Fruit fly (Drosophila melanogaster): ENCODE measurements around the gene Tango6.
A peak's percentile ranks its signal among the peaks of the same experiment; 100 is the strongest.

Tango6 gene

dm6 chr2L:18951674-18952073 lies 17.2 kb upstream of the Tango6 start, which contains the start of gene Nedd8 (continued):
- no peak for TF ChIP-seq CG32772 (GFP tag; IDR thresholded peaks at IDR 0.05)
- no peak for TF ChIP-seq kni (GFP tag; optimal IDR thresholded peaks at IDR 0.05)
- peak; percentile 68 for TF ChIP-seq Myb (GFP tag; optimal IDR thresholded peaks at IDR 0.05)
- TF ChIP-seq CG34224 (GFP tag; IDR thresholded peaks at IDR 0.05; ENCODE audit: partially characterized antibody), result peak; percentile 84
- no peak for TF ChIP-seq CG30431 (GFP tag; optimal IDR thresholded peaks at IDR 0.05)
- TF ChIP-seq vfl (GFP tag; optimal IDR thresholded peaks at IDR 0.05), result no peak
- no peak for TF ChIP-seq sr (GFP tag; IDR thresholded peaks at IDR 0.05)
- no peak for TF ChIP-seq CG6272 (GFP tag; IDR thresholded peaks at IDR 0.05)
- no peak for TF ChIP-seq trh (GFP tag; optimal IDR thresholded peaks at IDR 0.05)
- TF ChIP-seq CG4404 (GFP tag; IDR thresholded peaks at IDR 0.05), result no peak
- no peak for TF ChIP-seq CG17568 (GFP tag; optimal IDR thresholded peaks at IDR 0.05)
- peak; percentile 81 for TF ChIP-seq zen2 (GFP tag; IDR thresholded peaks at IDR 0.05; ENCODE audit: partially characterized antibody)
- peak; percentile 71 for TF ChIP-seq CG10267 (tag; optimal IDR thresholded peaks at IDR 0.05)
- TF ChIP-seq CG1529 (GFP tag; optimal IDR thresholded peaks at IDR 0.05), result no peak
- no peak for TF ChIP-seq pho (GFP tag; optimal IDR thresholded peaks at IDR 0.05)
- TF ChIP-seq NfI (GFP tag; optimal IDR thresholded peaks at IDR 0.05), result no peak
- TF ChIP-seq luna (GFP tag; optimal IDR thresholded peaks at IDR 0.05), result no peak
- TF ChIP-seq CG8290 (GFP tag; optimal IDR thresholded peaks at IDR 0.05), result no peak
- peak in 1 of 2 experiments; percentile 45 for TF ChIP-seq CG8290 (tag; optimal IDR thresholded peaks at IDR 0.05)
- peak; percentile 48 for TF ChIP-seq trem (tag; optimal IDR thresholded peaks at IDR 0.05)
- TF ChIP-seq CG3281 (GFP tag; optimal IDR thresholded peaks at IDR 0.05), result no peak
- no peak for TF ChIP-seq CG18599 (GFP tag; optimal IDR thresholded peaks at IDR 0.05)
- TF ChIP-seq CG13424 (tag; optimal IDR thresholded peaks at IDR 0.05), result no peak
- no peak for TF ChIP-seq cas (GFP tag; IDR thresholded peaks at IDR 0.05)
- no peak for TF ChIP-seq CG11560 (tag; IDR thresholded peaks at IDR 0.05)
- TF ChIP-seq Dek (tag; optimal IDR thresholded peaks at IDR 0.05), result peak; percentile 5
- no peak for TF ChIP-seq lab (GFP tag; optimal IDR thresholded peaks at IDR 0.05)
- TF ChIP-seq CG18011 (GFP tag; optimal IDR thresholded peaks at IDR 0.05), result no peak
- no peak for TF ChIP-seq CG8281 (tag; optimal IDR thresholded peaks at IDR 0.05)
- TF ChIP-seq row (GFP tag; IDR thresholded peaks at IDR 0.05), result peak; percentile 42; the same call in 2 of the 3 replicates
- no peak for TF ChIP-seq bcd (GFP tag; optimal IDR thresholded peaks at IDR 0.05)
- no peak for TF ChIP-seq sob (GFP tag; IDR thresholded peaks at IDR 0.05)
- no peak for TF ChIP-seq da (GFP tag; optimal IDR thresholded peaks at IDR 0.05)
- TF ChIP-seq fd96Cb (tag; optimal IDR thresholded peaks at IDR 0.05), result no peak
- TF ChIP-seq repo (GFP tag; optimal IDR thresholded peaks at IDR 0.05), result no peak
- TF ChIP-seq CG8944 (GFP tag; optimal IDR thresholded peaks at IDR 0.05), result no peak
- TF ChIP-seq CG14441 (GFP tag; IDR thresholded peaks at IDR 0.05), result no peak
- no peak for TF ChIP-seq salm (tag; optimal IDR thresholded peaks at IDR 0.05)
- no peak for TF ChIP-seq Hmx (GFP tag; optimal IDR thresholded peaks at IDR 0.05)
- no peak for TF ChIP-seq CG12071 (GFP tag; optimal IDR thresholded peaks at IDR 0.05)
- TF ChIP-seq eve (GFP tag; optimal IDR thresholded peaks at IDR 0.05), result no peak
- no peak for TF ChIP-seq Oli (tag; optimal IDR thresholded peaks at IDR 0.05)
- TF ChIP-seq CG11093 (GFP tag; IDR thresholded peaks at IDR 0.05), result no peak
- no peak for TF ChIP-seq CG9876 (GFP tag; optimal IDR thresholded peaks at IDR 0.05)
- TF ChIP-seq Dp (GFP tag; optimal IDR thresholded peaks at IDR 0.05), result peak; percentile 70
- TF ChIP-seq Fer1 (GFP tag; optimal IDR thresholded peaks at IDR 0.05), result no peak
- no peak for TF ChIP-seq nom (GFP tag; optimal IDR thresholded peaks at IDR 0.05)
- TF ChIP-seq CG8089 (GFP tag; optimal IDR thresholded peaks at IDR 0.05), result no peak
- peak; percentile 65 for TF ChIP-seq CG3995 (GFP tag; optimal IDR thresholded peaks at IDR 0.05)
- TF ChIP-seq CG11695 (GFP tag; IDR thresholded peaks at IDR 0.05), result no peak
- TF ChIP-seq Nf-YC (tag; optimal IDR thresholded peaks at IDR 0.05), result peak; percentile 30
- TF ChIP-seq ci (GFP tag; IDR thresholded peaks at IDR 0.05), result no peak; the same call in 2 of the 3 replicates
